Worm (Caenorhabditis elegans) whole organism, L1 larva: ENCODE measurements around the gene Y44A6D.3.

Source experiments
- C04F5.9 ChIP-seq: sonication (generic microtip); optimal IDR thresholded peaks from 2 replicates; lab custom pipeline; 2016; ENCODE audit warnings: missing genetic modification characterization, missing compliant biosample characterization
- Y116A8C.19 ChIP-seq: sonication (generic microtip); optimal IDR thresholded peaks from 2 replicates; lab custom pipeline; 2016; ENCODE audit warnings: missing compliant biosample characterization, missing genetic modification characterization, borderline replicate concordance
- aly-2 ChIP-seq: fragments of 150-350 bp; optimal IDR thresholded peaks from 2 replicates; lab custom pipeline; 2014; ENCODE audit warnings: missing biosample characterization, missing genetic modification characterization
- ceh-63 ChIP-seq: fragments of 200-800 bp; sonication (Bioruptor generic); optimal IDR thresholded peaks from 2 replicates; lab custom pipeline; 2018; ENCODE audit warnings: mild to moderate bottlenecking, missing genetic modification characterization, missing compliant biosample characterization
- ceh-8 ChIP-seq: fragments of 200-800 bp; sonication (Bioruptor generic); optimal IDR thresholded peaks from 2 replicates; lab custom pipeline; 2018; ENCODE audit warnings: mild to moderate bottlenecking, missing genetic modification characterization, moderate library complexity, missing compliant biosample characterization
- ceh-82 ChIP-seq, 3 experiments: fragments of 150-350 bp in 1 of 3; sonication (generic microtip) in 2 of 3; optimal IDR thresholded peaks; 2 replicates each; lab custom pipeline; 2014 to 2017; ENCODE audit warnings: missing biosample characterization in 3 of 3, missing genetic modification characterization in 3 of 3
- ces-1 ChIP-seq: fragments of 150-350 bp; optimal IDR thresholded peaks from 2 replicates; lab custom pipeline; 2014; ENCODE audit warnings: missing biosample characterization, missing genetic modification reagents, missing genetic modification characterization
- dsc-1 ChIP-seq: sonication (generic microtip); optimal IDR thresholded peaks from 2 replicates; lab custom pipeline; 2016; ENCODE audit warnings: mild to moderate bottlenecking, missing genetic modification characterization, missing compliant biosample characterization
- efl-1 ChIP-seq, 4 experiments: fragments of 150-350 bp; optimal IDR thresholded peaks in 3 of 4; peaks in 1 of 4; 1 replicate in 1 of 4; 2 replicates in 3 of 4; lab custom pipeline; 2014; ENCODE audit warnings: missing biosample characterization in 2 of 4, missing genetic modification characterization in 2 of 4, missing genetic modification reagents in 2 of 4
- efl-3 ChIP-seq: fragments of 200-800 bp; sonication (Bioruptor generic); optimal IDR thresholded peaks from 2 replicates; lab custom pipeline; 2018; ENCODE audit warnings: mild to moderate bottlenecking, missing genetic modification characterization, missing compliant biosample characterization
- egl-13 ChIP-seq: sonication (generic microtip); optimal IDR thresholded peaks from 2 replicates; lab custom pipeline; 2016; ENCODE audit warnings: missing genotype, missing genetic modification reagents, missing genetic modification characterization, missing compliant biosample characterization
- egl-27 ChIP-seq, 2 experiments: fragments of 150-350 bp in 1 of 2; sonication (generic microtip); optimal IDR thresholded peaks; 3 replicates each; lab custom pipeline; 2017 to 2018; ENCODE audit warnings: missing biosample characterization in 2 of 2, missing genetic modification characterization in 2 of 2, missing genetic modification reagents in 2 of 2
- grh-1 ChIP-seq: fragments of 200-800 bp; sonication (Bioruptor generic); IDR thresholded peaks from 2 replicates; pipeline ENCODE4 v1.3.6; 2022; ENCODE audit warnings: missing genetic modification reagents, missing genetic modification characterization, missing compliant biosample characterization
- hlh-4 ChIP-seq: sonication (generic microtip); optimal IDR thresholded peaks from 2 replicates; lab custom pipeline; 2016; ENCODE audit warnings: mild to moderate bottlenecking, missing genetic modification characterization, missing compliant biosample characterization
- lin-35 ChIP-seq, 2 experiments: fragments of 150-350 bp; optimal IDR thresholded peaks; 2 replicates each; lab custom pipeline; 2014; ENCODE audit warnings: missing biosample characterization in 2 of 2, missing genetic modification characterization in 2 of 2, missing genetic modification reagents in 2 of 2
- lir-3 ChIP-seq: sonication (generic microtip); optimal IDR thresholded peaks from 2 replicates; lab custom pipeline; 2016; ENCODE audit warnings: mild to moderate bottlenecking, missing genetic modification characterization, moderate library complexity, missing compliant biosample characterization; ENCODE audit not compliant: poor library complexity
- lsy-2 ChIP-seq, 2 experiments: fragments of 150-350 bp; optimal IDR thresholded peaks; 2 replicates each; lab custom pipeline; 2014; ENCODE audit warnings: missing biosample characterization in 2 of 2, missing genetic modification characterization in 2 of 2
- nhr-11 ChIP-seq: fragments of 150-350 bp; optimal IDR thresholded peaks from 2 replicates; lab custom pipeline; 2014; ENCODE audit warnings: missing biosample characterization, missing genetic modification characterization
- nhr-12 ChIP-seq: sonication (generic microtip); optimal IDR thresholded peaks from 2 replicates; lab custom pipeline; 2017; ENCODE audit warnings: missing biosample characterization, missing genetic modification characterization
- nhr-76 ChIP-seq: sonication (generic microtip); optimal IDR thresholded peaks from 2 replicates; lab custom pipeline; 2017; ENCODE audit warnings: missing biosample characterization, missing genetic modification characterization
- nhr-84 ChIP-seq: sonication (generic microtip); optimal IDR thresholded peaks from 2 replicates; lab custom pipeline; 2017; ENCODE audit warnings: missing biosample characterization, missing genetic modification characterization
- nhr-85 ChIP-seq: sonication (generic microtip); peaks from one replicate; lab custom pipeline; 2016; ENCODE audit warnings: missing genetic modification characterization, inconsistent platforms, missing compliant biosample characterization
- rnt-1 ChIP-seq: sonication (generic microtip); optimal IDR thresholded peaks from 2 replicates; lab custom pipeline; 2016; ENCODE audit warnings: mild to moderate bottlenecking, missing genetic modification characterization, moderate library complexity, missing compliant biosample characterization
- skn-1 ChIP-seq: fragments of 150-350 bp; optimal IDR thresholded peaks from 2 replicates; lab custom pipeline; 2014; ENCODE audit warnings: missing biosample characterization, missing genetic modification characterization
- snpc-4 ChIP-seq: fragments of 150-350 bp; optimal IDR thresholded peaks from 2 replicates; lab custom pipeline; 2014; ENCODE audit warnings: missing biosample characterization, missing genetic modification characterization
- snu-23 ChIP-seq: sonication (generic microtip); optimal IDR thresholded peaks from 2 replicates; lab custom pipeline; 2016; ENCODE audit warnings: missing genetic modification characterization, missing compliant biosample characterization
- sup-37 ChIP-seq: fragments of 200-800 bp; sonication (Bioruptor generic); optimal IDR thresholded peaks from 2 replicates; lab custom pipeline; 2018; ENCODE audit warnings: mild to moderate bottlenecking, missing genetic modification characterization, missing compliant biosample characterization
- swsn-7 ChIP-seq: sonication (generic microtip); optimal IDR thresholded peaks from 2 replicates; lab custom pipeline; 2016; ENCODE audit warnings: missing genetic modification characterization, missing compliant biosample characterization
- tlp-1 ChIP-seq: fragments of 150-350 bp; optimal IDR thresholded peaks from 2 replicates; lab custom pipeline; 2014; ENCODE audit warnings: missing biosample characterization, missing genetic modification characterization
- unc-30 ChIP-seq: sonication (generic microtip); optimal IDR thresholded peaks from 2 replicates; lab custom pipeline; 2017; ENCODE audit warnings: missing biosample characterization, missing genetic modification characterization
- unc-62 ChIP-seq: fragments of 150-350 bp; optimal IDR thresholded peaks from 2 replicates; lab custom pipeline; 2014; ENCODE audit warnings: missing biosample characterization, missing genetic modification reagents, missing genetic modification characterization
- unc-86 ChIP-seq: sonication (generic microtip); optimal IDR thresholded peaks from 2 replicates; lab custom pipeline; 2016; ENCODE audit warnings: missing genetic modification characterization, missing compliant biosample characterization
- unc-98 ChIP-seq: fragments of 200-800 bp; sonication (Bioruptor generic); IDR thresholded peaks from 2 replicates; pipeline ENCODE4 v1.3.6; 2022; ENCODE audit warnings: missing genetic modification characterization, missing compliant biosample characterization
- vab-15 ChIP-seq: sonication (generic microtip); optimal IDR thresholded peaks from 2 replicates; lab custom pipeline; 2017; ENCODE audit warnings: missing genotype, mild to moderate bottlenecking, missing genetic modification characterization, missing compliant biosample characterization
- xbp-1 ChIP-seq: sonication (generic microtip); optimal IDR thresholded peaks from 2 replicates; lab custom pipeline; 2016; ENCODE audit warnings: missing genetic modification characterization, missing compliant biosample characterization
- zag-1 ChIP-seq: fragments of 150-350 bp; optimal IDR thresholded peaks from 2 replicates; lab custom pipeline; 2014; ENCODE audit warnings: missing biosample characterization, missing genetic modification characterization

The Y44A6D.3 gene

DNA sequence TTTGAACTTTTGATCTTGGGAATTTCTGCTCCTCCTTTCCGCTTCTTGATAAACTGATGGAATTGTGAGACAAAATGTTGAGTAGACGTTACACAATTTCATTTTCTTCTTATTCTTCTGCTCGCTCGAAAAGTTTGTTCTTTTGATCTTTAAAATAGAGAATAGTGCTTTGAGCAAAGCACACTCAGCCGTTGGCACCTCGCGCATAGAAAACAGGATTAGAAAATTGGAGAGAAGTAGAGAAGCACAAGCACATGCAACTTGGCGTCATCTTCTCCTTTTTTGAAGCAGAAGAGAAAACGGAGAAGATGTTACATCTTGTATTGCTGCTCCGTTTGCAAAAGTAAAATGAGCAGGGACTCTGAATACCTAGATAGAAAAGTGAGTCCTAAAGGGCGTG lies 10.0 kb downstream of the Y44A6D.3 start (continued):
- TF ChIP-seq C04F5.9 (tag; lab: Kevin White, UChicago): no peak
- TF ChIP-seq ceh-63 (GFP tag; lab: Kevin White, UChicago): no peak
- no peak for TF ChIP-seq unc-62 (GFP tag; lab: Kevin White, UChicago)
- TF ChIP-seq skn-1 (tag; lab: Kevin White, UChicago): peak; percentile 27
- peak; percentile 57 for TF ChIP-seq dsc-1 (tag; lab: Kevin White, UChicago)
- peak; percentile 73 for TF ChIP-seq unc-86 (tag; lab: Kevin White, UChicago)
- TF ChIP-seq unc-98 (GFP tag; lab: Robert Waterston, UW): no peak
- TF ChIP-seq nhr-76: no peak
- TF ChIP-seq nhr-11 (tag; lab: Kevin White, UChicago): peak; percentile 11
- no peak for TF ChIP-seq vab-15 (tag; lab: Kevin White, UChicago)
- TF ChIP-seq aly-2: peak; percentile 27
- TF ChIP-seq lsy-2 (tag; optimal IDR thresholded peaks at IDR 0.05; lab: Kevin White, UChicago): peak; percentile 60 to 67
- TF ChIP-seq ceh-8 (GFP tag; lab: Kevin White, UChicago): peak; percentile 40
- no peak for TF ChIP-seq sup-37 (GFP tag; lab: Kevin White, UChicago)
- TF ChIP-seq efl-3 (GFP tag; lab: Kevin White, UChicago): no peak
- TF ChIP-seq Y116A8C.19 (tag; lab: Kevin White, UChicago): no peak
- no peak for TF ChIP-seq nhr-85 (tag; lab: Kevin White, UChicago)
- TF ChIP-seq ces-1: peak; percentile 84
- TF ChIP-seq snu-23 (GFP tag; lab: Kevin White, UChicago): peak; percentile 65
- TF ChIP-seq snpc-4 (tag; lab: Kevin White, UChicago): no peak
- peak in 1 of 2 experiments; percentile 33 for TF ChIP-seq lin-35 (GFP tag; optimal IDR thresholded peaks at IDR 0.05; lab: Kevin White, UChicago)
- no peak for TF ChIP-seq grh-1 (GFP tag; lab: Robert Waterston, UW)
- TF ChIP-seq rnt-1: peak; percentile 1
- no peak for TF ChIP-seq tlp-1 (tag; lab: Kevin White, UChicago)
- no peak for TF ChIP-seq egl-27 (tag; optimal IDR thresholded peaks at IDR 0.05; lab: Kevin White, UChicago)
- no peak for TF ChIP-seq hlh-4
- peak; percentile 72 for TF ChIP-seq swsn-7 (tag; lab: Kevin White, UChicago)
- peak; percentile 23 to 84 (median 38) for TF ChIP-seq ceh-82 (tag; optimal IDR thresholded peaks at IDR 0.05; lab: Kevin White, UChicago)
- peak; percentile 34 for TF ChIP-seq xbp-1 (tag; lab: Kevin White, UChicago)

DNA sequence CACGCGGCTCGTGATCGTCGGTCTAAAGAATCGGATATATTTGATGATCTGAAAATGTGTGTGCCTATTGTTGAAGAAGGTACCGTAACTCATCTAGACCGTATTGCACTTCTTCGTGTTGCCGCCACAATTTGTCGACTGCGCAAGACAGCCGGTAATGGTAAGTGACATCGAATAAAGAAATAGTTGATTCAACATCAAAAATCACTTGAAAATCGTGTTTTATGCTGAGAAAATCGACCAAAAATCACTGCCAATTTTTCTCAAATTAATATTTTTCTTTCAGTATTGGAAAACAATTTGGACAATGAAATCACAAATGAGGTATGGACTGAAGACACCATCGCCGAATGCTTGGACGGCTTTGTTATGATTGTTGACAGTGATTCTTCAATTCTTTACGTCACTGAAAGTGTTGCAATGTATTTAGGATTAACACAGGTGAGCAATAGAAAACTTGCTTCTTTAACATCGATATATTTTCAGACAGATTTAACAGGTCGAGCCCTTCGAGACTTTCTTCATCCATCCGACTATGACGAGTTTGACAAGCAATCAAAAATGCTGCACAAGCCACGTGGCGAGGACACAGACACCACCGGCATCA lies 10.8 kb downstream of the Y44A6D.3 start:
- TF ChIP-seq unc-30 (tag; lab: Kevin White, UChicago) (no peak), lsy-2 (tag; optimal IDR thresholded peaks at IDR 0.05; lab: Kevin White, UChicago) (no peak), lir-3 (tag; lab: Kevin White, UChicago) (no peak), egl-27 (tag; optimal IDR thresholded peaks at IDR 0.05; lab: Kevin White, UChicago) (no peak), nhr-84 (tag; lab: Kevin White, UChicago) (no peak), unc-62 (GFP tag; lab: Kevin White, UChicago) (peak; percentile 27), efl-1 (optimal IDR thresholded peaks at IDR 0.05; lab: Kevin White, UChicago) (no peak), efl-1 (GFP tag; optimal IDR thresholded peaks at IDR 0.05 in 1 of 2; lab: Kevin White, UChicago) (peak in 1 of 2 experiments; percentile 54), nhr-12 (tag; lab: Kevin White, UChicago) (no peak)

DNA sequence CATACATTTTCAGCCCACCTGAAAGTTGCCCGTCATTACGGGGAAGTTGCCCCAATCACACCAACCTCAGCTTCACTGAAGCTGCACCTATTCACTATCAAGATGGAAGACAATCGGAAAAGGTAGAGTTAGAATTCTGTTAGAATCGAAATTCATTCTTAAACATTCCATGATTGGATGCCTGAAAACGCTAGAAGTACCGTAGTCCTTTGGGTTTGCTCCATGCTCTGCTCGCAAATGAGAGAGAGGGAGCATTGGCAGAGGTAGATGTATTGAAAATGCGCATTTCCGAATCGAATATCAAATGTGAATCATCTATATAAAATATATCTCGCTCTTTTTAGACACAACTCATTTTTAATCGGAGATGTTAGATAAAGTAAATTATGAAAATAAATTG lies 11.8 kb downstream of the Y44A6D.3 start, which contains the start of gene hif-1:
Gene hif-1 (plus strand): TSS at position 8 of the 400 bp plus-strand sequence.
- no peak for TF ChIP-seq zag-1 (tag; lab: Kevin White, UChicago)
- peak in 1 of 2 experiments; percentile 57 for TF ChIP-seq lsy-2 (tag; optimal IDR thresholded peaks at IDR 0.05; lab: Kevin White, UChicago)
- peak; percentile 31 for TF ChIP-seq egl-13
- TF ChIP-seq rnt-1: peak; percentile 13
